Worm (Caenorhabditis elegans) whole organism, L2 larva: ENCODE measurements around the gene mog-1.

Experiments used
- ceh-82 ChIP-seq: fragments of 150-350 bp; optimal IDR thresholded peaks from 2 replicates; lab custom pipeline; 2014; ENCODE audit warnings: missing biosample characterization, missing genetic modification characterization
- lin-39 ChIP-seq: fragments of 150-350 bp; optimal IDR thresholded peaks from 2 replicates; lab custom pipeline; 2014; ENCODE audit warnings: missing biosample characterization, missing genetic modification reagents, missing genetic modification characterization
- mab-5 ChIP-seq: fragments of 150-350 bp; optimal IDR thresholded peaks from 2 replicates; lab custom pipeline; 2014; ENCODE audit warnings: missing biosample characterization, missing genetic modification characterization
- mbf-1 ChIP-seq: sonication (generic microtip); optimal IDR thresholded peaks from 2 replicates; lab custom pipeline; 2017; ENCODE audit warnings: missing biosample characterization, missing genetic modification characterization
- nhr-11 ChIP-seq: fragments of 150-350 bp; optimal IDR thresholded peaks from 2 replicates; lab custom pipeline; 2014; ENCODE audit warnings: missing biosample characterization, missing genetic modification characterization

- no peak for TF ChIP-seq nhr-11 (tag; lab: Kevin White, UChicago)
- TF ChIP-seq mbf-1, result no peak
- no peak for TF ChIP-seq ceh-82 (tag; lab: Kevin White, UChicago)
- TF ChIP-seq lin-39 (tag; lab: Kevin White, UChicago), result no peak
- TF ChIP-seq mab-5 (tag; lab: Kevin White, UChicago), result no peak
These were observed 43.2 kb upstream of the mog-1 start, which contains the start of gene C05B5.17 for ce11 chrIII:9999235-9999634.
